Worm (Caenorhabditis elegans): ENCODE results near the gene ZC190.6.
"Not testable (repeated sequence)": the region's sequence is repeated elsewhere in the genome, so short reads cannot be mapped to it uniquely, and the experiment has no call there.

The ZC190.6 gene

ce11 chrV:8677193-8677592 lies at the start of gene ZC190.6:
TSS of gene ZC190.6 (minus strand) at chrV:8677293.
- TF ChIP-seq efl-1 (optimal IDR thresholded peaks at IDR 0.05) (no peak), efl-1 (GFP tag; optimal IDR thresholded peaks at IDR 0.05 in 1 of 2) (no peak), sup-37 (GFP tag; optimal IDR thresholded peaks at IDR 0.05) (no peak), lin-35 (GFP tag; optimal IDR thresholded peaks at IDR 0.05) (no peak), vab-15 (tag; optimal IDR thresholded peaks at IDR 0.05) (no peak), nhr-12 (tag; optimal IDR thresholded peaks at IDR 0.05) (no peak), unc-86 (tag; optimal IDR thresholded peaks at IDR 0.05) (no peak), hlh-17 (GFP tag; optimal IDR thresholded peaks at IDR 0.05; ENCODE audit: borderline replicate concordance) (no peak), unc-62 (GFP tag; optimal IDR thresholded peaks at IDR 0.05) (no peak)

DNA sequence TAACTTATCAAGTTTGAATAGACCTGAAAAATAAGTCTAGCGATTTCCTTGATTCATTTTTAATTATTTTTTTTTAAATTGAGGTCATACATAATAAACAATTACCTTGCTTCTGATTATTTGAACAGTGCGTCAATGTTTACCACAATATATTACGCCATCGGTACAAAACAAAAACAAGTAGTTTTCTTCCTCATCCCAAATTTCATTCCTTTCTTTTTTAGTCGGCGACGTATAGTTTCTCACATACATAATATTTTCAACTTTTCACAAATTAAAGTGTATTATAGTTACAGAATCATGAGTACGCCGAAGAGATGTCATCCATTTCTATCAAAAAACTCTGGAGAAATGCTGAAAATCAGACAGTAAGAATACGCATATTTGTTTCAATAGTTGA lies 49.1 kb upstream of the ZC190.6 start, which contains the start of gene droe-8:
Gene droe-8 (plus strand): TSS at position 301 of the 400 bp plus-strand sequence.
- TF ChIP-seq nhr-47 (tag; optimal IDR thresholded peaks at IDR 0.05); hlh-17 (GFP tag; optimal IDR thresholded peaks at IDR 0.05; ENCODE audit: borderline replicate concordance); mab-9 (GFP tag; IDR thresholded peaks at IDR 0.05): not testable (repeated sequence)

- not testable (repeated sequence) for TF ChIP-seq lin-15B (tag; optimal IDR thresholded peaks at IDR 0.05); efl-1 (optimal IDR thresholded peaks at IDR 0.05); efl-1 (GFP tag; optimal IDR thresholded peaks at IDR 0.05 in 1 of 2); fkh-10 (GFP tag; optimal IDR thresholded peaks at IDR 0.05)
Observed at ce11 chrV:8722160-8722559, 45.1 kb upstream of the ZC190.6 start, which contains the start of gene ZC196.8. TSS of gene ZC196.8 (minus strand) at chrV:8722260.

DNA sequence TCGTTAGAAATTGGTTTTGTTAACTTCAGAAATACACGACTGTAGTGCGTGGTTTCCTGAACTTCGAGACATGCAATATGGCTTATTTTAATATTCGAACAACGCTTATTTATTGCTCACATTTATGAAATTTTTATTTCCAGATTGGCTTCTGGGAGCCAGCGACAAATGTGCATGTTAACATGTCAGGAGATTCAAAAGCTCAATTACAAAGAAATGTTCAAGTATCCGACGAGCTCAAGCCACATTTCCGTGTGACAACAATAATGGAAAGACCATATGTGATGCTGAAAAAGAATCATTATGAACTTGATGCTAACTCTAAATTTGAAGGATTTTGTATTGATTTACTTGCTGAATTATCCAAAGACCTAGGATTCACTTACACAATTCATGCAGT lies 41.3 kb upstream of the ZC190.6 start:
- TF ChIP-seq C16A3.4 (tag; optimal IDR thresholded peaks at IDR 0.05) (no peak), nhr-47 (tag; optimal IDR thresholded peaks at IDR 0.05) (no peak), ztf-4 (tag; optimal IDR thresholded peaks at IDR 0.05) (no peak), dsc-1 (tag; optimal IDR thresholded peaks at IDR 0.05) (no peak), jun-1 (tag; optimal IDR thresholded peaks at IDR 0.05) (no peak), nhr-11 (tag; optimal IDR thresholded peaks at IDR 0.05) (no peak), unc-62 (GFP tag; optimal IDR thresholded peaks at IDR 0.05) (no peak), ama-1 (optimal IDR thresholded peaks at IDR 0.05) (no peak), nhr-12 (tag; optimal IDR thresholded peaks at IDR 0.05) (no peak), fkh-10 (GFP tag; optimal IDR thresholded peaks at IDR 0.05) (no peak), lin-14 (GFP tag; optimal IDR thresholded peaks at IDR 0.05) (no peak), elt-2 (tag; optimal IDR thresholded peaks at IDR 0.05) (no peak), unc-30 (tag; optimal IDR thresholded peaks at IDR 0.05) (no peak), irx-1 (tag; optimal IDR thresholded peaks at IDR 0.05) (no peak), sup-37 (GFP tag; optimal IDR thresholded peaks at IDR 0.05) (no peak), nhr-237 (tag; optimal IDR thresholded peaks at IDR 0.05) (no peak), alr-1 (tag; optimal IDR thresholded peaks at IDR 0.05; ENCODE audit: borderline replicate concordance) (no peak), ceh-8 (GFP tag; optimal IDR thresholded peaks at IDR 0.05) (no peak)

DNA sequence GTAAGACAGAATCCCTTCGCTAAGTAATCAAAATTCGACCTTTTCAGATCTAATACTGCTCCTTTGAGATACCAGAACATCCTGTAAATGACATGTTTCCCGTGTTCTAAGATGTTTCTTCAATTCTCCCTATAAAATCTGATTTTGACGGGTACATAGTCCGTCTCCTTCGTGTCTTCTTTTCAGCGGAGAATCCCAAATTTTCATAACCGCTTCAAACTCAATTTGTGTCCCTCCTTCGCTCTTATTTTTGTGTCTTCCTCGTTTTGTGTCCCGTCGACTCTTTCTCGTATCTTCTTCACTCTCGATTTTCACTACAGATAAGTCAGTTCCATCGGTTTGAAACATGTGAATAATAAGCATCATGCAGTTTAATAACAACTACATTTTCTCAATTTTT lies 39.1 kb upstream of the ZC190.6 start, which contains the start of gene glr-5:
Gene glr-5 (plus strand): TSS at position 321 of the 400 bp plus-strand sequence.
- TF ChIP-seq lin-14 (GFP tag; optimal IDR thresholded peaks at IDR 0.05) (peak; percentile 68), fkh-10 (GFP tag; optimal IDR thresholded peaks at IDR 0.05) (peak; percentile 61), ets-5 (GFP tag; IDR thresholded peaks at IDR 0.05) (no peak), nhr-237 (tag; optimal IDR thresholded peaks at IDR 0.05) (no peak), ces-1 (GFP tag; optimal IDR thresholded peaks at IDR 0.05) (peak; percentile 52)

DNA sequence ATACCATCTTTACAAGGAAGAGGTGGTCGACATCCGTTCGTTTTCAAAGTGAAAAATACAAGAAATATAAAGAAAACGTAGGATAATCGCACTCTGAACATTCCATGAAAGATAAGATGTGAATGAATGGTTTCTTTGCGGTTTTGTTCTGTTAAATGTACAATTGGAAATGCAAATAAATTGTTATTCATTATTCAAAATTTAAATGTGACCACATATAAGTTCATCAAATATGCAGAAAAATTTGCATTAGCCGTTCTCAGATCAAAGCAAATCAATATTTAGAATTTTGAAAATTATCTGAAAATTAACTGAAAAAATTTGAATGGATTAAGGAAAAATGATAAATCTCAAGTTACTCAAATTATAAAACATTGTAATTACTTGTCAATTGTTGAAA lies 34.8 kb upstream of the ZC190.6 start, which contains the start of gene ZC178.2:
Gene ZC178.2 (minus strand): TSS at position 101 of the 400 bp plus-strand sequence.
- TF ChIP-seq tlp-1 (tag; optimal IDR thresholded peaks at IDR 0.05), result no peak
- no peak for TF ChIP-seq nhr-77 (tag; optimal IDR thresholded peaks at IDR 0.05)
- no peak for TF ChIP-seq F16B12.6 (tag; optimal IDR thresholded peaks at IDR 0.05)
- no peak for TF ChIP-seq lin-14 (GFP tag; optimal IDR thresholded peaks at IDR 0.05)
- no peak for TF ChIP-seq zag-1 (tag; optimal IDR thresholded peaks at IDR 0.05)
- no peak for TF ChIP-seq aha-1 (tag; optimal IDR thresholded peaks at IDR 0.05)
- no peak for TF ChIP-seq aly-2 (tag; optimal IDR thresholded peaks at IDR 0.05)
- no peak for TF ChIP-seq lin-15B (tag; optimal IDR thresholded peaks at IDR 0.05)
- no peak for TF ChIP-seq pqm-1 (tag; optimal IDR thresholded peaks at IDR 0.05)
- TF ChIP-seq lir-3 (tag; optimal IDR thresholded peaks at IDR 0.05; ENCODE audit: poor library complexity), result no peak
- no peak for TF ChIP-seq ceh-8 (GFP tag; optimal IDR thresholded peaks at IDR 0.05)
- TF ChIP-seq dpl-1 (GFP tag; optimal IDR thresholded peaks at IDR 0.05), result no peak
- TF ChIP-seq pag-3 (tag; optimal IDR thresholded peaks at IDR 0.05; ENCODE audit: borderline replicate concordance, insufficient read depth), result no peak
- no peak for TF ChIP-seq nhr-90 (tag; optimal IDR thresholded peaks at IDR 0.05; ENCODE audit: poor library complexity)
